Worm (Caenorhabditis elegans): ENCODE results near the gene F45F2.11.

DNA sequence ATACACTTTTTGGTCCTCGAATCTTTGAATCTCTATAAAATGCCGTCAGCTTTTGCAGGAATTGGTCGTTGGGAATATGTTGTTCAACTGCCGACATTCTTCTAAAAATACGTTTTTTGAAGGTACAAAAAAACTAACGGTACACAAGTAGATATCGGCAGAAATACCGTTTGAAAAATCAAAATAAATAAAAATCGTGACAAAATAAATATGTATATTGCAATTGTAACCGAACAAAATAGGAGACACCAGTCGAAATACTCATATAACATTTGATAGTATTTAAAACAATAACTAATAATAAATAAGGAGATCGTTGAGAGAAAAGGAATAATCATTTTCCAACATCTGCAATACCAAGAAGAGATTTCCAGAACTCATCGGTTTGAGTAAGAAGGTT lies 44.4 kb upstream of the F45F2.11 start, which contains the start of gene F25G6.8:
- TF ChIP-seq ceh-16 (tag; optimal IDR thresholded peaks at IDR 0.05) (no peak), mdl-1 (tag; optimal IDR thresholded peaks at IDR 0.05) (no peak), C34F6.9 (tag; optimal IDR thresholded peaks at IDR 0.05) (no peak), R02D3.7 (tag; optimal IDR thresholded peaks at IDR 0.05) (no peak)
